Worm (Caenorhabditis elegans) whole organism, L1 larva: ENCODE measurements around the gene AH9.4.

Source experiments
- C04F5.9 ChIP-seq: sonication (generic microtip); optimal IDR thresholded peaks from 2 replicates; lab custom pipeline; 2016; ENCODE audit warnings: missing genetic modification characterization, missing compliant biosample characterization
- C16A3.4 ChIP-seq: fragments of 150-350 bp; optimal IDR thresholded peaks from 2 replicates; lab custom pipeline; 2014; ENCODE audit warnings: missing biosample characterization, missing genetic modification characterization
- Y116A8C.19 ChIP-seq: sonication (generic microtip); optimal IDR thresholded peaks from 2 replicates; lab custom pipeline; 2016; ENCODE audit warnings: missing compliant biosample characterization, missing genetic modification characterization, borderline replicate concordance
- alr-1 ChIP-seq: fragments of 200-800 bp; sonication (Bioruptor generic); optimal IDR thresholded peaks from 2 replicates; lab custom pipeline; 2018; ENCODE audit warnings: borderline replicate concordance, mild to moderate bottlenecking, missing genetic modification characterization, missing compliant biosample characterization
- aly-2 ChIP-seq: fragments of 150-350 bp; optimal IDR thresholded peaks from 2 replicates; lab custom pipeline; 2014; ENCODE audit warnings: missing biosample characterization, missing genetic modification characterization
- blmp-1 ChIP-seq: fragments of 150-350 bp; optimal IDR thresholded peaks from 2 replicates; lab custom pipeline; 2014; ENCODE audit warnings: missing biosample characterization, missing genetic modification characterization
- ceh-8 ChIP-seq: fragments of 200-800 bp; sonication (Bioruptor generic); optimal IDR thresholded peaks from 2 replicates; lab custom pipeline; 2018; ENCODE audit warnings: mild to moderate bottlenecking, missing genetic modification characterization, moderate library complexity, missing compliant biosample characterization
- ceh-82 ChIP-seq, 3 experiments: fragments of 150-350 bp in 1 of 3; sonication (generic microtip) in 2 of 3; optimal IDR thresholded peaks; 2 replicates each; lab custom pipeline; 2014 to 2017; ENCODE audit warnings: missing biosample characterization in 3 of 3, missing genetic modification characterization in 3 of 3
- ces-1 ChIP-seq: fragments of 150-350 bp; optimal IDR thresholded peaks from 2 replicates; lab custom pipeline; 2014; ENCODE audit warnings: missing biosample characterization, missing genetic modification reagents, missing genetic modification characterization
- dpl-1 ChIP-seq, 3 experiments: fragments of 150-350 bp in 2 of 3; sonication (generic microtip) in 1 of 3; optimal IDR thresholded peaks; 2 replicates each; lab custom pipeline; 2014 to 2017; ENCODE audit warnings: missing biosample characterization in 3 of 3, missing genetic modification characterization in 3 of 3, missing genetic modification reagents in 3 of 3
- dsc-1 ChIP-seq: sonication (generic microtip); optimal IDR thresholded peaks from 2 replicates; lab custom pipeline; 2016; ENCODE audit warnings: mild to moderate bottlenecking, missing genetic modification characterization, missing compliant biosample characterization
- efl-3 ChIP-seq: fragments of 200-800 bp; sonication (Bioruptor generic); optimal IDR thresholded peaks from 2 replicates; lab custom pipeline; 2018; ENCODE audit warnings: mild to moderate bottlenecking, missing genetic modification characterization, missing compliant biosample characterization
- egl-13 ChIP-seq: sonication (generic microtip); optimal IDR thresholded peaks from 2 replicates; lab custom pipeline; 2016; ENCODE audit warnings: missing genotype, missing genetic modification reagents, missing genetic modification characterization, missing compliant biosample characterization
- elt-2 ChIP-seq: sonication (generic microtip); optimal IDR thresholded peaks from 2 replicates; lab custom pipeline; 2016; ENCODE audit warnings: missing genetic modification characterization, mild to moderate bottlenecking, inconsistent platforms, missing compliant biosample characterization, missing genetic modification reagents
- ets-5 ChIP-seq: fragments of 200-800 bp; sonication (Bioruptor generic); IDR thresholded peaks from 2 replicates; pipeline ENCODE4 v1.3.6; 2022; ENCODE audit warnings: missing genetic modification characterization, missing compliant biosample characterization
- fkh-4 ChIP-seq: sonication (generic microtip); optimal IDR thresholded peaks from 2 replicates; lab custom pipeline; 2016; ENCODE audit warnings: missing compliant biosample characterization, missing genetic modification characterization, borderline replicate concordance
- fkh-8 ChIP-seq: sonication (generic microtip); optimal IDR thresholded peaks from 2 replicates; lab custom pipeline; 2016; ENCODE audit warnings: mild to moderate bottlenecking, missing genetic modification characterization, missing compliant biosample characterization
- hlh-17 ChIP-seq: fragments of 200-800 bp; sonication (Bioruptor generic); optimal IDR thresholded peaks from 2 replicates; lab custom pipeline; 2018; ENCODE audit warnings: missing genetic modification characterization, mild to moderate bottlenecking, missing compliant biosample characterization, moderate library complexity, borderline replicate concordance
- hlh-4 ChIP-seq: sonication (generic microtip); optimal IDR thresholded peaks from 2 replicates; lab custom pipeline; 2016; ENCODE audit warnings: mild to moderate bottlenecking, missing genetic modification characterization, missing compliant biosample characterization
- hpl-2 ChIP-seq: fragments of 150-350 bp; optimal IDR thresholded peaks from 2 replicates; lab custom pipeline; 2014; ENCODE audit warnings: missing biosample characterization, missing genetic modification reagents, missing genetic modification characterization
- irx-1 ChIP-seq: sonication (generic microtip); optimal IDR thresholded peaks from 2 replicates; lab custom pipeline; 2016; ENCODE audit warnings: missing genetic modification characterization, missing compliant biosample characterization
- jun-1 ChIP-seq: fragments of 150-350 bp; optimal IDR thresholded peaks from 2 replicates; lab custom pipeline; 2014; ENCODE audit warnings: missing biosample characterization, missing genetic modification reagents, missing genetic modification characterization
- lin-13 ChIP-seq: fragments of 150-350 bp; optimal IDR thresholded peaks from 2 replicates; lab custom pipeline; 2014; ENCODE audit warnings: missing biosample characterization, missing genetic modification reagents, missing genetic modification characterization
- lin-15B ChIP-seq: fragments of 150-350 bp; sonication (generic microtip); optimal IDR thresholded peaks from 3 replicates; lab custom pipeline; 2014; ENCODE audit warnings: missing biosample characterization, missing genetic modification characterization
- lin-35 ChIP-seq, 2 experiments: fragments of 150-350 bp; optimal IDR thresholded peaks; 2 replicates each; lab custom pipeline; 2014; ENCODE audit warnings: missing biosample characterization in 2 of 2, missing genetic modification characterization in 2 of 2, missing genetic modification reagents in 2 of 2
- lin-39 ChIP-seq: fragments of 150-350 bp; optimal IDR thresholded peaks from 2 replicates; lab custom pipeline; 2014; ENCODE audit warnings: missing biosample characterization, missing genetic modification reagents, missing genetic modification characterization
- lir-3 ChIP-seq: sonication (generic microtip); optimal IDR thresholded peaks from 2 replicates; lab custom pipeline; 2016; ENCODE audit warnings: mild to moderate bottlenecking, missing genetic modification characterization, moderate library complexity, missing compliant biosample characterization; ENCODE audit not compliant: poor library complexity
- lsy-2 ChIP-seq, 2 experiments: fragments of 150-350 bp; optimal IDR thresholded peaks; 2 replicates each; lab custom pipeline; 2014; ENCODE audit warnings: missing biosample characterization in 2 of 2, missing genetic modification characterization in 2 of 2
- mab-9 ChIP-seq: fragments of 200-800 bp; sonication (Bioruptor generic); IDR thresholded peaks from 2 replicates; pipeline ENCODE4 v1.3.6; 2022; ENCODE audit warnings: missing genetic modification reagents, missing genetic modification characterization, missing compliant biosample characterization
- mdl-1 ChIP-seq, 2 experiments: fragments of 150-350 bp; optimal IDR thresholded peaks; 2 replicates each; lab custom pipeline; 2014 to 2017; ENCODE audit warnings: missing biosample characterization in 2 of 2, missing genetic modification characterization in 2 of 2, inconsistent platforms in 1 of 2
- mep-1 ChIP-seq: fragments of 150-350 bp; optimal IDR thresholded peaks from 2 replicates; lab custom pipeline; 2014; ENCODE audit warnings: missing biosample characterization, missing genetic modification characterization
- nhr-12 ChIP-seq: sonication (generic microtip); optimal IDR thresholded peaks from 2 replicates; lab custom pipeline; 2017; ENCODE audit warnings: missing biosample characterization, missing genetic modification characterization
- nhr-19 ChIP-seq: fragments of 200-800 bp; sonication (Bioruptor generic); conservative IDR thresholded peaks from 2 replicates; pipeline ENCODE4 v1.3.6; 2022; ENCODE audit warnings: missing genetic modification characterization, missing compliant biosample characterization
- nhr-237 ChIP-seq: fragments of 150-350 bp; optimal IDR thresholded peaks from 2 replicates; lab custom pipeline; 2014; ENCODE audit warnings: missing biosample characterization, missing genetic modification characterization
- nhr-47 ChIP-seq: sonication (generic microtip); optimal IDR thresholded peaks from 2 replicates; lab custom pipeline; 2016; ENCODE audit warnings: mild to moderate bottlenecking, missing genetic modification characterization, moderate library complexity, missing compliant biosample characterization
- nhr-76 ChIP-seq: sonication (generic microtip); optimal IDR thresholded peaks from 2 replicates; lab custom pipeline; 2017; ENCODE audit warnings: missing biosample characterization, missing genetic modification characterization
- nhr-90 ChIP-seq: sonication (generic microtip); optimal IDR thresholded peaks from 2 replicates; lab custom pipeline; 2016; ENCODE audit warnings: mild to moderate bottlenecking, missing genetic modification characterization, missing compliant biosample characterization; ENCODE audit not compliant: poor library complexity
- pag-3 ChIP-seq: sonication (generic microtip); optimal IDR thresholded peaks from 2 replicates; lab custom pipeline; 2017; ENCODE audit warnings: missing genetic modification characterization, mild to moderate bottlenecking, missing compliant biosample characterization, antibody characterized with exemption, borderline replicate concordance; ENCODE audit not compliant: insufficient read depth
- rnt-1 ChIP-seq: sonication (generic microtip); optimal IDR thresholded peaks from 2 replicates; lab custom pipeline; 2016; ENCODE audit warnings: mild to moderate bottlenecking, missing genetic modification characterization, moderate library complexity, missing compliant biosample characterization
- skn-1 ChIP-seq: fragments of 150-350 bp; optimal IDR thresholded peaks from 2 replicates; lab custom pipeline; 2014; ENCODE audit warnings: missing biosample characterization, missing genetic modification characterization
- sptf-1 ChIP-seq: fragments of 150-350 bp; optimal IDR thresholded peaks from 2 replicates; lab custom pipeline; 2014; ENCODE audit warnings: missing biosample characterization, missing genetic modification characterization
- sup-37 ChIP-seq: fragments of 200-800 bp; sonication (Bioruptor generic); optimal IDR thresholded peaks from 2 replicates; lab custom pipeline; 2018; ENCODE audit warnings: mild to moderate bottlenecking, missing genetic modification characterization, missing compliant biosample characterization
- swsn-7 ChIP-seq: sonication (generic microtip); optimal IDR thresholded peaks from 2 replicates; lab custom pipeline; 2016; ENCODE audit warnings: missing genetic modification characterization, missing compliant biosample characterization
- unc-130 ChIP-seq: fragments of 150-350 bp; optimal IDR thresholded peaks from 2 replicates; lab custom pipeline; 2017; ENCODE audit warnings: missing biosample characterization, missing genetic modification characterization, inconsistent platforms
- unc-30 ChIP-seq: sonication (generic microtip); optimal IDR thresholded peaks from 2 replicates; lab custom pipeline; 2017; ENCODE audit warnings: missing biosample characterization, missing genetic modification characterization
- unc-62 ChIP-seq: fragments of 150-350 bp; optimal IDR thresholded peaks from 2 replicates; lab custom pipeline; 2014; ENCODE audit warnings: missing biosample characterization, missing genetic modification reagents, missing genetic modification characterization
- unc-86 ChIP-seq: sonication (generic microtip); optimal IDR thresholded peaks from 2 replicates; lab custom pipeline; 2016; ENCODE audit warnings: missing genetic modification characterization, missing compliant biosample characterization
- xbp-1 ChIP-seq: sonication (generic microtip); optimal IDR thresholded peaks from 2 replicates; lab custom pipeline; 2016; ENCODE audit warnings: missing genetic modification characterization, missing compliant biosample characterization
- zag-1 ChIP-seq: fragments of 150-350 bp; optimal IDR thresholded peaks from 2 replicates; lab custom pipeline; 2014; ENCODE audit warnings: missing biosample characterization, missing genetic modification characterization
- zip-4 ChIP-seq: fragments of 200-800 bp; sonication (Bioruptor generic); optimal IDR thresholded peaks from 2 replicates; lab custom pipeline; 2018; ENCODE audit warnings: mild to moderate bottlenecking, missing genetic modification characterization, moderate library complexity, missing compliant biosample characterization
- ztf-4 ChIP-seq: fragments of 150-350 bp; optimal IDR thresholded peaks from 2 replicates; lab custom pipeline; 2014; ENCODE audit warnings: missing biosample characterization, missing genetic modification characterization

AH9.4 gene

DNA sequence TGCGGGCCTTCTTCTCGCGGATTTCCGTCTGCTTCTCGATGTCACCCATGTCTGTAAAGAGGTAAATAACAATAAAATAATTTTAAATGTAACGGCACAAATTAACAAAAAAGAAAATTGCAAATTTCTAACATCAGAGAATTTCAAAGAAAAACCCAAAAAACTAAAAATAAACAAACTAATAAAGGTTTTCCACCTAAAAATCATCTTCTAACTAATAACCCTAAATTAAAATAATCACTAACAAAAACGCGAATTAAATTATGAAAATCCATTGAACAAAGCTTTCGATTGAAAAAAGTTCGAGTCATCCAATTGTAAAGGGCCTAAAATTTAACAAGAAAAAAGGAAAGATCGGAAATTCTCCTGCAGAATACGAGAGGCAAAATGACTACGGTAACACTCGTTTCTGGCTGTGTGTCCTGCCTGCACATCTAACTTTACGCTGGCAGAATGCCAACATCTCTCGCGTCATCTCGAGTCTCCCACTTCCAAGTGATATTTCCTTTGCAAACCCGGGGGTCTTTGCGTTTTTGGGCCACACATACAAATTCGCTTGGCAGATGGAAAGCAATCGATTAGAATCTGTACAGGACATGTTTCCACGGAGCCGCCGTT lies 31.5 kb downstream of the AH9.4 start, which contains the start of gene rpl-11.2:
Gene rpl-11.2, minus strand, starts transcription at position 51 of the 618 bp plus-strand sequence.
- TF ChIP-seq irx-1 (peak; percentile 94), zip-4 (GFP tag; lab: Kevin White, UChicago) (peak; percentile 79), nhr-237 (tag; lab: Kevin White, UChicago) (peak; percentile 94), unc-130 (tag; lab: Kevin White, UChicago) (peak; percentile 99), elt-2 (tag; lab: Kevin White, UChicago) (peak; percentile 83), unc-86 (peak; percentile 96), lin-39 (tag; lab: Kevin White, UChicago) (peak; percentile 96), nhr-19 (GFP tag; lab: Robert Waterston, UW) (peak; percentile 98), pag-3 (peak; percentile 98), C04F5.9 (peak; percentile 75), alr-1 (no peak), hlh-17 (GFP tag; lab: Kevin White, UChicago) (no peak), zag-1 (tag; lab: Kevin White, UChicago) (peak; percentile 94), nhr-47 (peak; percentile 98), ztf-4 (tag; lab: Kevin White, UChicago) (peak; percentile 94), hlh-4 (tag; lab: Kevin White, UChicago) (no peak), lsy-2 (tag; optimal IDR thresholded peaks at IDR 0.05; lab: Kevin White, UChicago) (peak; percentile 99 to 100), ceh-82 (tag; optimal IDR thresholded peaks at IDR 0.05; lab: Kevin White, UChicago) (peak; percentile 96 to 99 (median 98)), unc-30 (tag; lab: Kevin White, UChicago) (no peak), mdl-1 (tag; optimal IDR thresholded peaks at IDR 0.05; lab: Kevin White, UChicago) (peak in 1 of 2 experiments; percentile 96), hpl-2 (GFP tag; lab: Kevin White, UChicago) (peak; percentile 93), egl-13 (peak; percentile 93), rnt-1 (tag; lab: Kevin White, UChicago) (peak; percentile 97), fkh-4 (tag; lab: Kevin White, UChicago) (peak; percentile 20), lir-3 (tag; lab: Kevin White, UChicago) (peak; percentile 87), Y116A8C.19 (tag; lab: Kevin White, UChicago) (no peak), mep-1 (tag; lab: Kevin White, UChicago) (peak; percentile 99), ces-1 (GFP tag; lab: Kevin White, UChicago) (no peak), dsc-1 (tag; lab: Kevin White, UChicago) (peak; percentile 97), ceh-8 (GFP tag; lab: Kevin White, UChicago) (peak; percentile 87), lin-15B (tag; lab: Kevin White, UChicago) (peak; percentile 84), nhr-90 (tag; lab: Kevin White, UChicago) (peak; percentile 98), nhr-12 (tag; lab: Kevin White, UChicago) (peak; percentile 56), efl-3 (GFP tag; lab: Kevin White, UChicago) (peak; percentile 11), sup-37 (GFP tag; lab: Kevin White, UChicago) (peak; percentile 82), nhr-76 (tag; lab: Kevin White, UChicago) (peak; percentile 70), unc-62 (GFP tag; lab: Kevin White, UChicago) (no peak), ets-5 (GFP tag; lab: Robert Waterston, UW) (no peak), fkh-8 (tag; lab: Kevin White, UChicago) (peak; percentile 97), sptf-1 (no peak), xbp-1 (tag; lab: Kevin White, UChicago) (peak; percentile 98), jun-1 (tag; lab: Kevin White, UChicago) (peak; percentile 97), dpl-1 (GFP tag; optimal IDR thresholded peaks at IDR 0.05; lab: Kevin White, UChicago) (peak; percentile 82 to 85 (median 84)), lin-13 (peak; percentile 98), C16A3.4 (tag; lab: Kevin White, UChicago) (peak; percentile 99), mab-9 (peak; percentile 88), lin-35 (GFP tag; optimal IDR thresholded peaks at IDR 0.05; lab: Kevin White, UChicago) (peak; percentile 89 to 95), skn-1 (tag; lab: Kevin White, UChicago) (peak; percentile 99), aly-2 (tag; lab: Kevin White, UChicago) (peak; percentile 91), swsn-7 (tag; lab: Kevin White, UChicago) (peak; percentile 98), blmp-1 (tag; lab: Kevin White, UChicago) (peak; percentile 90)
